Fruit fly (Drosophila melanogaster): ENCODE results near the gene comt.

Gene comt

DNA sequence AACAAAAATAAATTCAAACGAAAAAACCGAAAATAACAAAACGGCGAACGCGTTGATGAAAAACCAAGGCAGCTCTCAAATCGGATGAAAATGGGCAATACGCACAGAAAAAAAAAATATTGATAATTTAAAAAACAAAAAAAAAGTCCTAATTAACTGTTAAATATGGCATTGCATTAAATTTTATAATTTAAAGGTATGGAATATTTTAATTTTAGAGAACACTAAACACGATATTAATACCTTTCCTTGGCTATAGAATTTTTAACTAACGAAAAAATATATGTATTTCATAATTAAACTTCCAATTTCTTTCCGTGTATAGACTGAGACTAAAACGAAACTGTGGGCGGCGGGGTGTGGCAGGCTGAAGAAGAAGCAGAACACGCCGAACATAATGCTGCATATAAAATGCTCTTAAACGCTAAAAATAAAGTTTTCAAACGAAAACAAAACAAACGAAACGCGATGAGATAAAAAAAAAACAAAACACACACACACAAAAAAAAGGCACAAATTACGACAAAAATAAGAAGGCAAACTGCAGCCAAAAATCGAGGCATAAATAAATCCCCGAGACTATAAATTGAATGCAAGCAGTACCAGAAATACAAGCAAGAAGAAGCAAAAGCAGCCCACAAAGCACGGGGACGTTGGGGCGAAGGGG is 15.7 kb downstream of the comt start (continued):
- TF ChIP-seq Stat92E (GFP tag; optimal IDR thresholded peaks at IDR 0.05) (no peak), CG11723 (GFP tag; optimal IDR thresholded peaks at IDR 0.05) (peak; percentile 2), CG3847 (GFP tag; IDR thresholded peaks at IDR 0.05) (peak; percentile 43; the same call in 1 of the 2 replicates), rib (GFP tag; IDR thresholded peaks at IDR 0.05) (no peak), CG13287 (GFP tag; IDR thresholded peaks at IDR 0.05; ENCODE audit: partially characterized antibody) (no peak), CG4328 (GFP tag; optimal IDR thresholded peaks at IDR 0.05) (peak; percentile 23), Nf-YB (GFP tag; optimal IDR thresholded peaks at IDR 0.05) (peak; percentile 22), Oli (tag; optimal IDR thresholded peaks at IDR 0.05) (peak; percentile 69), Dfd (GFP tag; optimal IDR thresholded peaks at IDR 0.05) (no peak), CG32772 (GFP tag; IDR thresholded peaks at IDR 0.05) (peak; percentile 41; the same call in 1 of the 2 replicates), Drgx (GFP tag; IDR thresholded peaks at IDR 0.05) (peak; percentile 49), CG18262 (tag; optimal IDR thresholded peaks at IDR 0.05) (peak; percentile 85), CG4282 (GFP tag; optimal IDR thresholded peaks at IDR 0.05) (no peak), Awh (GFP tag; IDR thresholded peaks at IDR 0.05) (peak; percentile 40; the same call in 1 of the 2 replicates), CG9727 (GFP tag; optimal IDR thresholded peaks at IDR 0.05) (peak; percentile 54), wor (GFP tag; IDR thresholded peaks at IDR 0.05) (peak; percentile 37), Hr51 (GFP tag; optimal IDR thresholded peaks at IDR 0.05) (peak in 1 of 2 experiments; percentile 79), sqz (GFP tag; optimal IDR thresholded peaks at IDR 0.05) (peak; percentile 42), CG11560 (tag; IDR thresholded peaks at IDR 0.05) (peak; percentile 21; the same call in 1 of the 3 replicates), Ssrp (tag; optimal IDR thresholded peaks at IDR 0.05) (peak; percentile 80), CG10209 (GFP tag; optimal IDR thresholded peaks at IDR 0.05) (peak; percentile 20), HmgD (GFP tag; optimal IDR thresholded peaks at IDR 0.05) (no peak), CG3163 (GFP tag; optimal IDR thresholded peaks at IDR 0.05) (no peak), BtbVII (GFP tag; optimal IDR thresholded peaks at IDR 0.05) (peak; percentile 36), oc (tag; optimal IDR thresholded peaks at IDR 0.05) (peak; percentile 54), CG17385 (GFP tag; optimal IDR thresholded peaks at IDR 0.05) (peak; percentile 65), odd (GFP tag; optimal IDR thresholded peaks at IDR 0.05) (peak; percentile 26), CG12071 (GFP tag; optimal IDR thresholded peaks at IDR 0.05) (no peak), Oaz (GFP tag; IDR thresholded peaks at IDR 0.05) (0 out of 2 replicates have a peak, but pooled peaks have one; percentile 9), CG10543 (GFP tag; optimal IDR thresholded peaks at IDR 0.05) (no peak), CG4730 (GFP tag; IDR thresholded peaks at IDR 0.05) (0 out of 2 replicates have a peak, but pooled peaks have one; percentile 7), pita (GFP tag; optimal IDR thresholded peaks at IDR 0.05) (no peak), tgo (GFP tag; IDR thresholded peaks at IDR 0.05) (peak; percentile 65), ind (GFP tag; optimal IDR thresholded peaks at IDR 0.05) (peak; percentile 9), CG2678 (tag; optimal IDR thresholded peaks at IDR 0.05) (peak; percentile 88), Abd-B (GFP tag; optimal IDR thresholded peaks at IDR 0.05) (peak; percentile 40), CG14441 (GFP tag; IDR thresholded peaks at IDR 0.05) (peak; percentile 46; the same call in 1 of the 2 replicates), Ets97D (GFP tag; optimal IDR thresholded peaks at IDR 0.05) (no peak), CG4424 (GFP tag; optimal IDR thresholded peaks at IDR 0.05) (peak; percentile 29), prd (optimal IDR thresholded peaks at IDR 0.05) (no peak), prd (GFP tag; IDR thresholded peaks at IDR 0.05) (peak; percentile 49; the same call in 2 of the 3 replicates), CG14014 (GFP tag; IDR thresholded peaks at IDR 0.05) (peak; percentile 15; the same call in 1 of the 2 replicates), CG10267 (tag; optimal IDR thresholded peaks at IDR 0.05) (peak; percentile 63), kni (GFP tag; optimal IDR thresholded peaks at IDR 0.05) (no peak), CG11085 (GFP tag; IDR thresholded peaks at IDR 0.05) (no peak), CG3407 (GFP tag; optimal IDR thresholded peaks at IDR 0.05) (peak; percentile 45), btn (GFP tag; optimal IDR thresholded peaks at IDR 0.05) (no peak), CG15269 (tag; optimal IDR thresholded peaks at IDR 0.05) (peak; percentile 80), esg (GFP tag; conservative IDR thresholded peaks at IDR 0.05) (peak; percentile 27; the same call in 1 of the 2 replicates)
